Worm (Caenorhabditis elegans) whole organism, late embryonic: ENCODE data around the gene C46F11.4.

Experiments
- ama-1 ChIP-seq: fragments of 150-350 bp; optimal IDR thresholded peaks from 2 replicates; lab custom pipeline; 2014
- nhr-11 ChIP-seq: fragments of 150-350 bp; optimal IDR thresholded peaks from 2 replicates; lab custom pipeline; 2014; ENCODE audit warnings: missing biosample characterization, missing genetic modification characterization

DNA sequence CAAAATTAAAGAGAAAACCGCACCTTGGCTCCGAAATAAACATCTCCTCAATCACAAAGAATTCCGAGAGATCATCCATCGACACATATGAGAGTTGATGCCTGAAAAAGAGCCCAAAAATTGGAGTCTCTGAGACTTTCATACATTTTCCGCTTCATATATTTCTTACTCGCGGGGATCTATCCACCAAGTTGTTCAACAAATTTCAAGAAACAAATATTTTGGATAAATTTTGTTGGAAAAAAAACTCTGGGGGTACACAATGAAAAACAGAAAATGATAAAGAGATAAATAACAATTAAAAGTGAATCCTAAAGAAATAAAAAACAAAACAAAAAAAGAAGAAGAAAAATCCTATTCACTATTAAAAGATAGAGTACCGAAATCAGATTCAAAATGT is 37.1 kb downstream of the C46F11.4 start, which contains the start of gene sel-8:
- TF ChIP-seq nhr-11 (tag; lab: Kevin White, UChicago) (no peak), ama-1 (lab: Kevin White, UChicago) (no peak)
